Worm (Caenorhabditis elegans) whole organism, mixed stage, embryonic: Measurements from ENCODE around the gene T10C6.6.
"Not testable (repeated sequence)": the region's sequence is repeated elsewhere in the genome, so short reads cannot be mapped to it uniquely, and the experiment has no call there.

ENCODE experiments used
- bed-3 ChIP-seq: fragments of 200-800 bp; sonication (Bioruptor generic); optimal IDR thresholded peaks from 3 replicates; lab custom pipeline; 2018; ENCODE audit warnings: mild to moderate bottlenecking, missing genetic modification characterization, moderate library complexity, missing compliant biosample characterization
- blmp-1 ChIP-seq: fragments of 150-350 bp; optimal IDR thresholded peaks from 2 replicates; lab custom pipeline; 2014; ENCODE audit warnings: missing biosample characterization, missing genetic modification characterization
- ceh-39 ChIP-seq: fragments of 150-350 bp; optimal IDR thresholded peaks from 2 replicates; lab custom pipeline; 2014; ENCODE audit warnings: missing biosample characterization, missing genetic modification characterization
- ceh-43 ChIP-seq: fragments of 200-800 bp; sonication (Bioruptor generic); optimal IDR thresholded peaks from 2 replicates; lab custom pipeline; 2018; ENCODE audit warnings: mild to moderate bottlenecking, missing genetic modification characterization, moderate library complexity, missing compliant biosample characterization
- ceh-83 ChIP-seq: fragments of 200-800 bp; sonication (Bioruptor generic); optimal IDR thresholded peaks from 2 replicates; lab custom pipeline; 2018; ENCODE audit warnings: mild to moderate bottlenecking, missing genetic modification characterization, missing compliant biosample characterization
- ces-1 ChIP-seq: fragments of 150-350 bp; optimal IDR thresholded peaks from 2 replicates; lab custom pipeline; 2014; ENCODE audit warnings: missing biosample characterization, missing genetic modification reagents, missing genetic modification characterization
- cnd-1 ChIP-seq: fragments of 200-800 bp; sonication (Bioruptor generic); optimal IDR thresholded peaks from 2 replicates; lab custom pipeline; 2018; ENCODE audit warnings: mild to moderate bottlenecking, missing genetic modification characterization, missing compliant biosample characterization
- elt-1 ChIP-seq: sonication (generic microtip); optimal IDR thresholded peaks from 2 replicates; lab custom pipeline; 2017; ENCODE audit warnings: missing genetic modification characterization, mild to moderate bottlenecking, missing compliant biosample characterization, antibody characterized with exemption, moderate library complexity, borderline replicate concordance; ENCODE audit not compliant: insufficient read depth
- elt-3 ChIP-seq: fragments of 150-350 bp; optimal IDR thresholded peaks from 2 replicates; lab custom pipeline; 2014; ENCODE audit warnings: missing biosample characterization, missing genetic modification characterization
- flh-1 ChIP-seq: fragments of 200-800 bp; sonication (Bioruptor generic); optimal IDR thresholded peaks from 2 replicates; lab custom pipeline; 2018; ENCODE audit warnings: mild to moderate bottlenecking, missing genetic modification characterization, moderate library complexity, missing compliant biosample characterization
- ham-2 ChIP-seq: fragments of 200-800 bp; sonication (Bioruptor generic); optimal IDR thresholded peaks from 2 replicates; lab custom pipeline; 2018; ENCODE audit warnings: mild to moderate bottlenecking, missing genetic modification characterization, missing compliant biosample characterization
- hlh-1 ChIP-seq: fragments of 150-350 bp; optimal IDR thresholded peaks from 2 replicates; lab custom pipeline; 2014; ENCODE audit warnings: missing biosample characterization, missing genetic modification reagents, missing genetic modification characterization
- lin-13 ChIP-seq: fragments of 150-350 bp; optimal IDR thresholded peaks from 2 replicates; lab custom pipeline; 2014; ENCODE audit warnings: missing biosample characterization, missing genetic modification characterization
- lin-32 ChIP-seq: fragments of 200-800 bp; sonication (Bioruptor generic); optimal IDR thresholded peaks from 2 replicates; lab custom pipeline; 2018; ENCODE audit warnings: mild to moderate bottlenecking, missing genetic modification characterization, missing compliant biosample characterization
- mab-5 ChIP-seq: fragments of 150-350 bp; optimal IDR thresholded peaks from 2 replicates; lab custom pipeline; 2014; ENCODE audit warnings: missing biosample characterization, missing genetic modification characterization
- mep-1 ChIP-seq: fragments of 150-350 bp; optimal IDR thresholded peaks from 2 replicates; lab custom pipeline; 2017; ENCODE audit warnings: missing biosample characterization, missing genetic modification reagents, missing genetic modification characterization, inconsistent platforms
- mls-2 ChIP-seq: sonication (generic microtip); optimal IDR thresholded peaks from 2 replicates; lab custom pipeline; 2016; ENCODE audit warnings: mild to moderate bottlenecking, missing genetic modification characterization, moderate library complexity, missing compliant biosample characterization
- nhr-12 ChIP-seq: fragments of 150-350 bp; optimal IDR thresholded peaks from 2 replicates; lab custom pipeline; 2014; ENCODE audit warnings: missing biosample characterization, missing genetic modification characterization
- nhr-2 ChIP-seq: fragments of 150-350 bp; optimal IDR thresholded peaks from 2 replicates; lab custom pipeline; 2014; ENCODE audit warnings: missing biosample characterization, missing genetic modification characterization
- nhr-237 ChIP-seq: fragments of 150-350 bp; optimal IDR thresholded peaks from 2 replicates; lab custom pipeline; 2014; ENCODE audit warnings: missing biosample characterization, missing genetic modification characterization
- nhr-28 ChIP-seq: fragments of 150-350 bp; optimal IDR thresholded peaks from 2 replicates; lab custom pipeline; 2014; ENCODE audit warnings: missing biosample characterization, missing genetic modification characterization
- nhr-76 ChIP-seq: sonication (generic microtip); optimal IDR thresholded peaks from 2 replicates; lab custom pipeline; 2017; ENCODE audit warnings: missing biosample characterization, missing genetic modification characterization
- pha-4 ChIP-seq: fragments of 150-350 bp; optimal IDR thresholded peaks from 2 replicates; lab custom pipeline; 2018; ENCODE audit warnings: missing biosample characterization, missing genetic modification reagents, missing genetic modification characterization
- sem-2 ChIP-seq: fragments of 200-800 bp; sonication (Bioruptor generic); optimal IDR thresholded peaks from 2 replicates; lab custom pipeline; 2018; ENCODE audit warnings: mild to moderate bottlenecking, missing genetic modification characterization, missing compliant biosample characterization
- snpc-4 ChIP-seq: fragments of 150-350 bp; optimal IDR thresholded peaks from 2 replicates; lab custom pipeline; 2014; ENCODE audit warnings: missing biosample characterization, missing genetic modification characterization
- sptf-1 ChIP-seq: sonication (generic microtip); optimal IDR thresholded peaks from 2 replicates; lab custom pipeline; 2017; ENCODE audit warnings: mild to moderate bottlenecking, missing genetic modification characterization, moderate library complexity, missing compliant biosample characterization
- tbx-8 ChIP-seq: fragments of 200-800 bp; sonication (Bioruptor generic); optimal IDR thresholded peaks from 2 replicates; lab custom pipeline; 2018; ENCODE audit warnings: mild to moderate bottlenecking, missing genetic modification characterization, moderate library complexity, missing compliant biosample characterization
- unc-120 ChIP-seq: sonication (generic microtip); optimal IDR thresholded peaks from 2 replicates; lab custom pipeline; 2017; ENCODE audit warnings: missing genetic modification characterization, missing compliant biosample characterization; ENCODE audit not compliant: poor library complexity, severe bottlenecking
- unc-39 ChIP-seq: fragments of 150-350 bp; optimal IDR thresholded peaks from 2 replicates; lab custom pipeline; 2014; ENCODE audit warnings: missing biosample characterization, missing genetic modification characterization
- unc-62 ChIP-seq: fragments of 150-350 bp; optimal IDR thresholded peaks from 2 replicates; lab custom pipeline; 2014; ENCODE audit warnings: missing biosample characterization, missing genetic modification reagents, missing genetic modification characterization
- zip-8 ChIP-seq: fragments of 150-350 bp; optimal IDR thresholded peaks from 2 replicates; lab custom pipeline; 2014; ENCODE audit warnings: missing biosample characterization, missing genetic modification characterization
- ztf-11 ChIP-seq: fragments of 150-350 bp; optimal IDR thresholded peaks from 2 replicates; lab custom pipeline; 2014; ENCODE audit warnings: missing biosample characterization, missing genetic modification characterization

T10C6.6 gene

ce11 chrV:15988074-15988473, 36.1 kb upstream of the T10C6.6 start, which contains the start of gene F36G9.15:
Gene F36G9.15, minus strand, starts transcription at chrV:15988174.
- TF ChIP-seq snpc-4 (tag; lab: Kevin White, UChicago) = no peak
- no peak for TF ChIP-seq sem-2
- no peak for TF ChIP-seq nhr-28 (tag; lab: Kevin White, UChicago)
- no peak for TF ChIP-seq ztf-11
- TF ChIP-seq unc-39 (tag; lab: Kevin White, UChicago) = no peak
- no peak for TF ChIP-seq lin-13
- no peak for TF ChIP-seq mep-1 (tag; lab: Kevin White, UChicago)
- no peak for TF ChIP-seq nhr-12
- no peak for TF ChIP-seq ces-1 (GFP tag; lab: Kevin White, UChicago)
- no peak for TF ChIP-seq ceh-43 (GFP tag; lab: Kevin White, UChicago)
- TF ChIP-seq lin-32 (GFP tag; lab: Kevin White, UChicago) = no peak
- no peak for TF ChIP-seq mab-5
- no peak for TF ChIP-seq bed-3 (GFP tag; lab: Kevin White, UChicago)
- TF ChIP-seq elt-3 (tag; lab: Kevin White, UChicago) = no peak
- no peak for TF ChIP-seq hlh-1 (tag; lab: Kevin White, UChicago)
- TF ChIP-seq ceh-39 (tag; lab: Kevin White, UChicago) = no peak
- TF ChIP-seq nhr-2 (tag; lab: Kevin White, UChicago) = no peak
- TF ChIP-seq flh-1 (GFP tag; lab: Kevin White, UChicago) = no peak
- TF ChIP-seq ceh-83 (GFP tag; lab: Kevin White, UChicago) = no peak

ce11 chrV:15991850-15992249, 32.3 kb upstream of the T10C6.6 start, which contains the start of gene C06C6.7:
Gene C06C6.7, plus strand, starts transcription at chrV:15992150.
- not testable (repeated sequence) for TF ChIP-seq nhr-237 (tag; lab: Kevin White, UChicago); lin-32 (GFP tag; lab: Kevin White, UChicago); sem-2

- TF ChIP-seq mab-5 = no peak
- TF ChIP-seq sptf-1 (tag; lab: Kevin White, UChicago) = no peak
- no peak for TF ChIP-seq bed-3 (GFP tag; lab: Kevin White, UChicago)
These were observed 27.4 kb upstream of the T10C6.6 start, which contains the start of the genes C06C6.9 and C06C6.8 for ce11 chrV:15996655-15997186. Gene C06C6.9, minus strand, starts transcription at chrV:15996755. Gene C06C6.8, plus strand, starts transcription at chrV:15997136.

ce11 chrV:16000433-16000832, 23.7 kb upstream of the T10C6.6 start, which contains the start of gene nhr-50:
Gene nhr-50, minus strand, starts transcription at chrV:16000631.
- TF ChIP-seq pha-4 = peak; percentile 36
- TF ChIP-seq unc-39 (tag; lab: Kevin White, UChicago) = no peak

ce11 chrV:16002288-16002687, 21.8 kb upstream of the T10C6.6 start, which contains the start of gene nhr-63:
Gene nhr-63, plus strand, starts transcription at chrV:16002588.
- TF ChIP-seq snpc-4 (tag; lab: Kevin White, UChicago) (no peak), bed-3 (GFP tag; lab: Kevin White, UChicago) (no peak), unc-62 (GFP tag; lab: Kevin White, UChicago) (no peak), flh-1 (GFP tag; lab: Kevin White, UChicago) (no peak), elt-1 (tag; lab: Kevin White, UChicago) (no peak), lin-13 (no peak), ham-2 (no peak), mls-2 (no peak), ceh-83 (GFP tag; lab: Kevin White, UChicago) (no peak), pha-4 (no peak), ceh-39 (tag; lab: Kevin White, UChicago) (no peak), tbx-8 (GFP tag; lab: Kevin White, UChicago) (no peak), unc-39 (tag; lab: Kevin White, UChicago) (no peak), unc-120 (tag; lab: Kevin White, UChicago) (no peak)

ce11 chrV:16007505-16007904, 16.6 kb upstream of the T10C6.6 start, which contains the start of gene str-231:
Gene str-231, minus strand, starts transcription at chrV:16007605.
- TF ChIP-seq nhr-76 (no peak), nhr-2 (tag; lab: Kevin White, UChicago) (no peak), nhr-12 (no peak), zip-8 (tag; lab: Kevin White, UChicago) (no peak), blmp-1 (no peak), cnd-1 (no peak), sem-2 (no peak), mep-1 (tag; lab: Kevin White, UChicago) (no peak), tbx-8 (GFP tag; lab: Kevin White, UChicago) (no peak), hlh-1 (tag; lab: Kevin White, UChicago) (no peak)
